Worm (Caenorhabditis elegans): Measurements from ENCODE around the gene ZK622.5.

The ZK622.5 gene

ce11 chrII:5309720-5310119, 20.5 kb downstream of the ZK622.5 start:
- TF ChIP-seq pat-9 (tag; optimal IDR thresholded peaks at IDR 0.05) (no peak), ceh-24 (tag; optimal IDR thresholded peaks at IDR 0.05) (no peak), unc-42 (tag; optimal IDR thresholded peaks at IDR 0.05) (no peak), unc-3 (GFP tag; conservative IDR thresholded peaks at IDR 0.05) (no peak), unc-3 (tag; optimal IDR thresholded peaks at IDR 0.05) (no peak)

DNA sequence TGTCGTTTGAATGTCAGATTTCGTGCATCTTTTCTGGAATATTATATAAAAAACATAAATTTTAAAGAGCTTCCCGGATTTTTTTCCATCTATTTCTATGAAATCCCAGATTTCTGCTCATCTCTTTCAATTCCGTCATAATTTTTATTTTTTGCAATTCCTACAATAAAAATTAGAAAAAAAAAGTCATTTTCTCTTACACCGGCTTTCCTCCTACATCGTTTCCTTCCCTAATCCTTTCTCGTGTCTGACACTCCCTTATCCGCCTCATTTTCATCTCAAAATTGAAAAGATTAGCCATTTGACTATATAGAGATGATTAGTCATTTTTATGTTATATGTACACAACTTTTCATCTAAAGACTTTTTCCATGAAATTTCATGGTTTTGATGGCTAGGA, 21.6 kb downstream of the ZK622.5 start:
- TF ChIP-seq sox-2 (GFP tag; IDR thresholded peaks at IDR 0.05) (no peak), ztf-16 (tag; optimal IDR thresholded peaks at IDR 0.05) (no peak), ceh-45 (GFP tag; IDR thresholded peaks at IDR 0.05) (no peak), sox-4 (tag; optimal IDR thresholded peaks at IDR 0.05) (no peak), ceh-9 (tag; optimal IDR thresholded peaks at IDR 0.05) (no peak), unc-86 (tag; optimal IDR thresholded peaks at IDR 0.05) (no peak), ceh-24 (tag; optimal IDR thresholded peaks at IDR 0.05) (no peak), ceh-2 (tag; optimal IDR thresholded peaks at IDR 0.05) (no peak)

ce11 chrII:5311746-5312145, 22.5 kb downstream of the ZK622.5 start, which contains the start of gene gcy-12:
Gene gcy-12, plus strand, starts transcription at chrII:5312046.
- TF ChIP-seq ceh-2 (tag; optimal IDR thresholded peaks at IDR 0.05), result no peak
- no peak for TF ChIP-seq pqm-1 (tag; optimal IDR thresholded peaks at IDR 0.05)
- no peak for TF ChIP-seq nfya-1 (tag; optimal IDR thresholded peaks at IDR 0.05)
- TF ChIP-seq pat-9 (tag; optimal IDR thresholded peaks at IDR 0.05), result no peak
- TF ChIP-seq ceh-9 (tag; optimal IDR thresholded peaks at IDR 0.05), result no peak
- no peak for TF ChIP-seq hlh-8 (tag; optimal IDR thresholded peaks at IDR 0.05)

- TF ChIP-seq eyg-1 (tag; optimal IDR thresholded peaks at IDR 0.05), result no peak
- no peak for TF ChIP-seq ceh-45 (GFP tag; IDR thresholded peaks at IDR 0.05)
- no peak for TF ChIP-seq odd-2 (tag; optimal IDR thresholded peaks at IDR 0.05)
- no peak for TF ChIP-seq zip-5 (tag; optimal IDR thresholded peaks at IDR 0.05)
- TF ChIP-seq sdc-2 (tag; optimal IDR thresholded peaks at IDR 0.05), result no peak
- peak; percentile 4 for TF ChIP-seq nfya-1 (tag; optimal IDR thresholded peaks at IDR 0.05)
- TF ChIP-seq mec-3 (tag; optimal IDR thresholded peaks at IDR 0.05; ENCODE audit: borderline replicate concordance), result no peak
- TF ChIP-seq ceh-31 (tag; optimal IDR thresholded peaks at IDR 0.05), result no peak
- TF ChIP-seq T23F11.4 (GFP tag; optimal IDR thresholded peaks at IDR 0.05), result no peak
These were observed 31.1 kb downstream of the ZK622.5 start for ce11 chrII:5320205-5320951.

DNA sequence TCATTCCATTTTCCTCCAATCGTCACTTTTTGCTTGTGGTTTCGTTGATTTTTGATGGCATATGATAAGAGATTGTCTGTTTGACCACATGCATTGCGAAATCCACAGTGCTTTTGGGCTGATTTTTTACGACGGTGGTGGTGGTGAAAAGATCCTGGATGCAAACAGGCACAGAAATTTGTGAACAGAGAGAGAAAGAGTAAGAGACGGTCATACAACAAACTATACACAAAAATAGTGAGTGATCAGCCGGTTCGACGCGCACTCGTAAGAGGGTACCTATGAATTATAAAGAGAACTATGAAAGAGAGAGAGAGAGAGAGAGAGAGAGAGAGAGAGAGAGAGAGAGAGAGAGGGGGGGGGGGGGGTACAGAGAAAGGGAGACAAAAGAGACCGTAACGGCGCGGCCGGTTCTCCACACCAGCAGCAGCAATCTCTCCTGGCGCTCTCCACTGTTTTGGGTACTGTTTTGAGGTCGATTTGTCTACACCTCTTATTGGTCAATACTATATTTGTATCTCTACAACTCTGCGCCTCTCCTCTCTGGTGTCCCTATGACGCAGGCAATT, 32.6 kb downstream of the ZK622.5 start:
- TF ChIP-seq hlh-13 (GFP tag; optimal IDR thresholded peaks at IDR 0.05) (no peak), ztf-16 (tag; optimal IDR thresholded peaks at IDR 0.05) (no peak), pqm-1 (tag; optimal IDR thresholded peaks at IDR 0.05) (no peak), hlh-8 (tag; optimal IDR thresholded peaks at IDR 0.05) (no peak), ref-2 (tag; optimal IDR thresholded peaks at IDR 0.05) (peak; percentile 21), Y22D7AL.16 (tag; optimal IDR thresholded peaks at IDR 0.05) (no peak), hlh-30 (tag; optimal IDR thresholded peaks at IDR 0.05; ENCODE audit: insufficient read depth) (no peak), ets-4 (tag; optimal IDR thresholded peaks at IDR 0.05) (no peak), C38D4.7 (GFP tag; optimal IDR thresholded peaks at IDR 0.05) (no peak), ceh-19 (GFP tag; optimal IDR thresholded peaks at IDR 0.05) (no peak), pha-2 (tag; optimal IDR thresholded peaks at IDR 0.05) (no peak), tbx-7 (tag; optimal IDR thresholded peaks at IDR 0.05) (no peak), unc-42 (tag; optimal IDR thresholded peaks at IDR 0.05) (no peak), ceh-18 (tag; optimal IDR thresholded peaks at IDR 0.05) (no peak), hlh-15 (tag; optimal IDR thresholded peaks at IDR 0.05) (no peak), unc-55 (GFP tag; optimal IDR thresholded peaks at IDR 0.05) (no peak), K02D7.2 (tag; optimal IDR thresholded peaks at IDR 0.05) (no peak), sox-2 (GFP tag; IDR thresholded peaks at IDR 0.05) (no peak; the same call in 1 of the 2 replicates), pha-4 (tag; optimal IDR thresholded peaks at IDR 0.05) (no peak), sox-4 (tag; optimal IDR thresholded peaks at IDR 0.05) (no peak), nhr-11 (tag; optimal IDR thresholded peaks at IDR 0.05) (no peak), syd-9 (tag; optimal IDR thresholded peaks at IDR 0.05) (no peak), zip-5 (tag; optimal IDR thresholded peaks at IDR 0.05) (no peak), tbx-2 (tag; optimal IDR thresholded peaks at IDR 0.05) (peak; percentile 22), pag-3 (tag; optimal IDR thresholded peaks at IDR 0.05; ENCODE audit: borderline replicate concordance) (no peak), eyg-1 (tag; optimal IDR thresholded peaks at IDR 0.05) (no peak), nfya-1 (tag; optimal IDR thresholded peaks at IDR 0.05) (peak; percentile 28), ceh-31 (tag; optimal IDR thresholded peaks at IDR 0.05) (peak; percentile 45), ceh-24 (tag; optimal IDR thresholded peaks at IDR 0.05) (no peak), K09A11.1 (tag; optimal IDR thresholded peaks at IDR 0.05; ENCODE audit: insufficient read depth) (no peak)

Data from whole organism, late embryonic.